Fruit fly (Drosophila melanogaster) whole organism, embryonic: ENCODE data around the gene Papss.

ENCODE experiments used
- Adf1 ChIP-seq: fragments of 200-800 bp; sonication (Bioruptor generic); IDR thresholded peaks from 2 replicates; pipeline ENCODE4 v1.3.6; 2022; ENCODE audit warnings: missing biosample characterization, missing genetic modification characterization
- B-H1 ChIP-seq: fragments of 200-800 bp; sonication (Bioruptor generic); IDR thresholded peaks from 3 replicates; pipeline ENCODE4 v1.3.6; 2022; ENCODE audit warnings: missing biosample characterization, missing genetic modification characterization
- CG13123 ChIP-seq: fragments of 200-800 bp; sonication (Bioruptor generic); optimal IDR thresholded peaks from 2 replicates; lab custom pipeline; 2016; ENCODE audit warnings: missing biosample characterization, missing genetic modification characterization
- CG13775 ChIP-seq: fragments of 200-800 bp; sonication (Bioruptor generic); optimal IDR thresholded peaks from 3 replicates; lab custom pipeline; 2017; ENCODE audit warnings: missing biosample characterization, mild to moderate bottlenecking, missing genetic modification characterization
- CG15479 ChIP-seq: fragments of 200-800 bp; sonication (Bioruptor generic); optimal IDR thresholded peaks from 3 replicates; lab custom pipeline; 2019; ENCODE audit warnings: missing biosample characterization, mild to moderate bottlenecking, missing genetic modification characterization, moderate library complexity
- CG16779 ChIP-seq: fragments of 200-800 bp; sonication (Bioruptor generic); IDR thresholded peaks from 2 replicates; pipeline ENCODE4 v1.3.6; 2022; ENCODE audit warnings: missing biosample characterization, missing genetic modification characterization
- CG18619 ChIP-seq: fragments of 200-800 bp; sonication (Bioruptor generic); optimal IDR thresholded peaks from 3 replicates; lab custom pipeline; 2017; ENCODE audit warnings: missing biosample characterization, mild to moderate bottlenecking, missing genetic modification characterization
- CG2712 ChIP-seq: fragments of 200-800 bp; optimal IDR thresholded peaks from 3 replicates; lab custom pipeline; 2019; ENCODE audit warnings: missing biosample characterization, mild to moderate bottlenecking, missing genetic modification characterization, moderate library complexity
- CG2875 ChIP-seq: fragments of 200-800 bp; sonication (Bioruptor generic); optimal IDR thresholded peaks from 2 replicates; lab custom pipeline; 2017; ENCODE audit warnings: missing biosample characterization, mild to moderate bottlenecking, missing genetic modification characterization, missing genetic modification reagents
- CG33557 ChIP-seq: fragments of 200-800 bp; sonication (Bioruptor generic); optimal IDR thresholded peaks from 2 replicates; lab custom pipeline; 2019; ENCODE audit warnings: missing biosample characterization, mild to moderate bottlenecking, missing genetic modification characterization, moderate library complexity
- CG6175 ChIP-seq: fragments of 200-800 bp; sonication (Bioruptor generic); IDR thresholded peaks from 3 replicates; pipeline ENCODE4 v1.3.6; 2022; ENCODE audit warnings: missing biosample characterization, missing genetic modification characterization
- CG6683 ChIP-seq: fragments of 200-800 bp; sonication (Bioruptor generic); optimal IDR thresholded peaks from 2 replicates; lab custom pipeline; 2017; ENCODE audit warnings: missing biosample characterization, mild to moderate bottlenecking, missing genetic modification characterization, missing genetic modification reagents
- CG7745 ChIP-seq: fragments of 200-800 bp; sonication (Bioruptor generic); optimal IDR thresholded peaks from 2 replicates; lab custom pipeline; 2018; ENCODE audit warnings: missing biosample characterization, mild to moderate bottlenecking, missing genetic modification characterization, moderate library complexity
- CG8359 ChIP-seq: fragments of 200-800 bp; sonication (Bioruptor generic); optimal IDR thresholded peaks from 2 replicates; lab custom pipeline; 2017; ENCODE audit warnings: missing biosample characterization, mild to moderate bottlenecking, missing genetic modification characterization, borderline replicate concordance
- CG8388 ChIP-seq: fragments of 200-800 bp; sonication (Bioruptor generic); optimal IDR thresholded peaks from 2 replicates; lab custom pipeline; 2019; ENCODE audit warnings: missing biosample characterization, mild to moderate bottlenecking, missing genetic modification characterization, moderate library complexity
- CG9215 ChIP-seq: fragments of 200-800 bp; sonication (Bioruptor generic); IDR thresholded peaks from 2 replicates; pipeline ENCODE4 v1.3.6; 2022; ENCODE audit warnings: missing biosample characterization, missing genetic modification characterization
- CG9876 ChIP-seq: fragments of 200-800 bp; sonication (Bioruptor generic); optimal IDR thresholded peaks from 2 replicates; lab custom pipeline; 2016; ENCODE audit warnings: missing biosample characterization, missing genetic modification characterization
- Deaf1 ChIP-seq: fragments of 200-800 bp; optimal IDR thresholded peaks from 3 replicates; lab custom pipeline; 2019; ENCODE audit warnings: missing biosample characterization, mild to moderate bottlenecking, missing genetic modification characterization, moderate library complexity
- Fer3 ChIP-seq: fragments of 200-800 bp; sonication (Bioruptor generic); optimal IDR thresholded peaks from 2 replicates; lab custom pipeline; 2018; ENCODE audit warnings: missing biosample characterization, mild to moderate bottlenecking, missing genetic modification characterization, moderate library complexity
- Gsc ChIP-seq: fragments of 200-800 bp; sonication (Bioruptor generic); IDR thresholded peaks from 2 replicates; pipeline ENCODE4 v1.3.6; 2022; ENCODE audit warnings: missing biosample characterization, missing genetic modification characterization
- HmgZ ChIP-seq: fragments of 200-800 bp; sonication (Bioruptor generic); optimal IDR thresholded peaks from 2 replicates; lab custom pipeline; 2018; ENCODE audit warnings: missing biosample characterization, mild to moderate bottlenecking, missing genetic modification characterization
- Hsf ChIP-seq: fragments of 200-800 bp; sonication (Bioruptor generic); optimal IDR thresholded peaks from 3 replicates; lab custom pipeline; 2016; ENCODE audit warnings: missing biosample characterization, missing genetic modification characterization
- Max ChIP-seq: fragments of 200-800 bp; sonication (Bioruptor generic); optimal IDR thresholded peaks from 2 replicates; lab custom pipeline; 2016; ENCODE audit warnings: missing biosample characterization, mild to moderate bottlenecking, missing genetic modification characterization
- Med ChIP-seq: fragments of 200-800 bp; sonication (Bioruptor generic); peaks from one replicate; lab custom pipeline; 2016; ENCODE audit warnings: missing biosample characterization, missing genetic modification characterization, mild to moderate bottlenecking, inconsistent platforms, moderate library complexity
- Ptx1 ChIP-seq: fragments of 200-800 bp; sonication (Bioruptor generic); IDR thresholded peaks from 2 replicates; pipeline ENCODE4 v1.3.6; 2022; ENCODE audit warnings: missing biosample characterization, missing genetic modification characterization
- Ravus ChIP-seq: fragments of 200-800 bp; sonication (Bioruptor generic); IDR thresholded peaks from 2 replicates; pipeline ENCODE4 v1.3.6; 2022; ENCODE audit warnings: missing biosample characterization, missing genetic modification characterization
- Sin3A ChIP-seq: fragments of >200 bp; optimal IDR thresholded peaks from 2 replicates; lab custom pipeline; 2018
- Stat92E ChIP-seq, 3 experiments: fragments of >200 bp in 2 of 3; fragments of 200-800 bp in 1 of 3; sonication (Bioruptor generic) in 1 of 3; optimal IDR thresholded peaks; 2 replicates each; lab custom pipeline; 2017 to 2019; ENCODE audit warnings: missing biosample characterization in 3 of 3, missing genetic modification characterization in 3 of 3, mild to moderate bottlenecking in 1 of 3, moderate library complexity in 1 of 3
- ato ChIP-seq: fragments of 200-800 bp; sonication (Bioruptor generic); IDR thresholded peaks from 2 replicates; pipeline ENCODE4 v1.3.6; 2022; ENCODE audit warnings: missing biosample characterization, missing genetic modification characterization; ENCODE audit not compliant: partially characterized antibody
- az2 ChIP-seq: fragments of 200-800 bp; sonication (Bioruptor generic); optimal IDR thresholded peaks from 3 replicates; lab custom pipeline; 2016; ENCODE audit warnings: missing biosample characterization, missing genetic modification characterization
- bcd ChIP-seq: fragments of 200-800 bp; sonication (Bioruptor generic); optimal IDR thresholded peaks from 2 replicates; lab custom pipeline; 2017; ENCODE audit warnings: missing biosample characterization, mild to moderate bottlenecking, missing genetic modification characterization
- cas ChIP-seq: fragments of 200-800 bp; sonication (Bioruptor generic); IDR thresholded peaks from 2 replicates; pipeline ENCODE4 v1.3.6; 2022; ENCODE audit warnings: missing biosample characterization, missing genetic modification characterization
- chn ChIP-seq: fragments of 200-800 bp; sonication (Bioruptor generic); optimal IDR thresholded peaks from 2 replicates; lab custom pipeline; 2016; ENCODE audit warnings: missing biosample characterization, missing genetic modification characterization
- dan ChIP-seq: fragments of 200-800 bp; sonication (Bioruptor generic); IDR thresholded peaks from 2 replicates; pipeline ENCODE4 v1.3.6; 2022; ENCODE audit warnings: missing biosample characterization, missing genetic modification characterization
- dmrt99B ChIP-seq: fragments of 200-800 bp; sonication (Bioruptor generic); optimal IDR thresholded peaks from 2 replicates; lab custom pipeline; 2018; ENCODE audit warnings: missing biosample characterization, mild to moderate bottlenecking, missing genetic modification characterization, moderate library complexity
- fd3F ChIP-seq: fragments of 200-800 bp; sonication (Bioruptor generic); optimal IDR thresholded peaks from 2 replicates; lab custom pipeline; 2018; ENCODE audit warnings: missing biosample characterization, mild to moderate bottlenecking, missing genetic modification characterization, moderate library complexity
- fu2 ChIP-seq: fragments of 200-800 bp; sonication (Bioruptor generic); optimal IDR thresholded peaks from 2 replicates; lab custom pipeline; 2016; ENCODE audit warnings: missing biosample characterization, missing genetic modification characterization
- gfzf ChIP-seq: fragments of 200-800 bp; sonication (Bioruptor generic); optimal IDR thresholded peaks from 2 replicates; lab custom pipeline; 2016; ENCODE audit warnings: missing biosample characterization, mild to moderate bottlenecking, missing genetic modification characterization, moderate library complexity
- hb ChIP-seq: fragments of 200-800 bp; sonication (Bioruptor generic); IDR thresholded peaks from 3 replicates; pipeline ENCODE4 v1.3.6; 2022; ENCODE audit warnings: missing biosample characterization, missing genetic modification characterization; ENCODE audit not compliant: partially characterized antibody
- jigr1 ChIP-seq: fragments of 200-800 bp; sonication (Bioruptor generic); IDR thresholded peaks from 3 replicates; pipeline ENCODE4 v1.3.6; 2022; ENCODE audit warnings: missing biosample characterization, missing genetic modification characterization
- ken ChIP-seq: fragments of 200-800 bp; sonication (Bioruptor generic); IDR thresholded peaks from 3 replicates; pipeline ENCODE4 v1.3.6; 2022; ENCODE audit warnings: missing biosample characterization, missing genetic modification characterization
- mam ChIP-seq: fragments of 200-800 bp; sonication (Bioruptor generic); optimal IDR thresholded peaks from 3 replicates; lab custom pipeline; 2016; ENCODE audit warnings: missing biosample characterization, missing genetic modification characterization
- pnt ChIP-seq: fragments of 200-800 bp; sonication (Bioruptor generic); optimal IDR thresholded peaks from 3 replicates; lab custom pipeline; 2016; ENCODE audit warnings: missing biosample characterization, missing genetic modification characterization
- psq ChIP-seq: fragments of 200-800 bp; sonication (Bioruptor generic); optimal IDR thresholded peaks from 2 replicates; lab custom pipeline; 2017; ENCODE audit warnings: missing biosample characterization, missing genetic modification characterization
- row ChIP-seq: fragments of 200-800 bp; sonication (Bioruptor generic); IDR thresholded peaks from 3 replicates; pipeline ENCODE4 v1.3.6; 2022; ENCODE audit warnings: missing biosample characterization, missing genetic modification characterization
- slp2 ChIP-seq: fragments of 200-800 bp; sonication (Bioruptor generic); optimal IDR thresholded peaks from 2 replicates; lab custom pipeline; 2016; ENCODE audit warnings: missing biosample characterization, missing genetic modification characterization
- tin ChIP-seq: fragments of 200-800 bp; sonication (Bioruptor generic); optimal IDR thresholded peaks from 3 replicates; lab custom pipeline; 2016; ENCODE audit warnings: missing biosample characterization, missing genetic modification characterization
- vvl ChIP-seq: fragments of 200-800 bp; sonication (Bioruptor generic); IDR thresholded peaks from 2 replicates; pipeline ENCODE4 v1.3.6; 2022; ENCODE audit warnings: missing biosample characterization, missing genetic modification characterization
- wdn ChIP-seq: fragments of 200-800 bp; sonication (Bioruptor generic); IDR thresholded peaks from 2 replicates; pipeline ENCODE4 v1.3.6; 2022; ENCODE audit warnings: missing biosample characterization, missing genetic modification characterization

The Papss gene

DNA sequence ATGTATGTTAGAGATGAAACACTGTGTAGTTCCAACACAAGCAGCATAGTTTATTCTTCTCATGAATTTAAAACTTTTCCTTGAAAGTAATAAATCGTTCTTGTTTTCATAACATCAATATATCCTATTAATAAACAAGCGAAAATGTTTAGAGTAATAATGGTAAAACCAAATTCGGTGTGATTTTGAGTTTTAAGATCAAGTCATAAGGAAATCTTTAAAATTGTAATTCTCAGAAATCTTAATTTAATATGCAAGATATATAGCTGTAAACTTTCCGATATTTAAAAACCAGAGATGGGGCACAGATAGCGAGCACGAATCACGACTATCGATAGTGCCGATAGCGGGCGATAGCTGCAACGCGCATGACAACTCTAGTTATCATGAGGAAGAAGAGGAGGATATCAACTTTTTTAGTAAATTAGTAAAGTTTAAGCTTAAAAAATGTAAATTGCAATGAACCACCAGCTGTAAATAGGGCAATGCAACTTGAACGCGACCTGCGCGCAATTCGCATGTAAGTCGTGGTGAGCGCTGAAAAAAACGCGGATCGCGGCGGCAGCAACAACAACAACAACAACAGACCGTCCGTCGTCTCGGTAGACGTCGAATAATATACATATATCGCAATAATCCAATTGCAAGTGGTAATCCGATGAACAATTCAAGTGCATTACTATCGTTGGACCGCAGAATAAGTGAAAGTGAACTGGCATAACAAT lies 27.1 kb upstream of the Papss start, which contains the start of the genes Fibp and Deaf1 (continued):
- TF ChIP-seq CG18619 (GFP tag; lab: Kevin White, UChicago), result peak; percentile 61
- TF ChIP-seq CG2712 (tag; lab: Kevin White, UChicago), result peak; percentile 81
- peak; percentile 68 for TF ChIP-seq bcd
- TF ChIP-seq CG6683 (GFP tag; lab: Kevin White, UChicago), result peak; percentile 16
- TF ChIP-seq Gsc (GFP tag; lab: Robert Waterston, UW), result 0 out of 2 replicates have a peak, but pooled peaks have one; percentile 6
- TF ChIP-seq chn (GFP tag; lab: Kevin White, UChicago), result peak; percentile 87
- TF ChIP-seq CG13775 (GFP tag; lab: Kevin White, UChicago), result peak; percentile 85
- TF ChIP-seq jigr1 (GFP tag; lab: Robert Waterston, UW), result 0 out of 3 replicates have a peak, but pooled peaks have one; percentile 47
- TF ChIP-seq Fer3 (tag; lab: Kevin White, UChicago), result peak; percentile 74
- TF ChIP-seq dmrt99B, result no peak
- TF ChIP-seq fu2, result peak; percentile 88
- peak; percentile 99 for TF ChIP-seq hb
- peak; percentile 47; the same call in 1 of the 3 replicates for TF ChIP-seq ken
- peak; percentile 68 for TF ChIP-seq Sin3A (lab: Kevin White, UChicago)
- peak; percentile 72 for TF ChIP-seq CG33557 (GFP tag; lab: Kevin White, UChicago)
- peak; percentile 26 for TF ChIP-seq CG2875
- 0 out of 2 replicates have a peak, but pooled peaks have one; percentile 37 for TF ChIP-seq wdn (GFP tag; lab: Robert Waterston, UW)
- TF ChIP-seq az2, result peak; percentile 77
- peak; percentile 80 for TF ChIP-seq pnt
- TF ChIP-seq CG9215 (GFP tag; lab: Robert Waterston, UW), result peak; percentile 75
- TF ChIP-seq CG7745, result no peak
- peak; percentile 82 for TF ChIP-seq CG9876 (GFP tag; lab: Kevin White, UChicago)
- TF ChIP-seq mam (GFP tag; lab: Kevin White, UChicago), result peak; percentile 90
- TF ChIP-seq fd3F (GFP tag; lab: Kevin White, UChicago), result peak; percentile 65
- peak; percentile 70 for TF ChIP-seq Ptx1 (GFP tag; lab: Robert Waterston, UW)
- peak; percentile 94 for TF ChIP-seq Med
- peak; percentile 95 for TF ChIP-seq row (GFP tag; lab: Robert Waterston, UW)
- peak; percentile 57; the same call in 1 of the 2 replicates for TF ChIP-seq vvl (GFP tag; lab: Robert Waterston, UW)
- no peak for TF ChIP-seq dan
- peak; percentile 68 for TF ChIP-seq gfzf (GFP tag; lab: Kevin White, UChicago)
- peak; percentile 67 for TF ChIP-seq HmgZ (tag; lab: Kevin White, UChicago)
- TF ChIP-seq Ravus (GFP tag; lab: Robert Waterston, UW), result no peak; the same call in 1 of the 2 replicates
- TF ChIP-seq Stat92E (GFP tag; optimal IDR thresholded peaks at IDR 0.05; lab: Kevin White, UChicago), result peak in 1 of 3 experiments; percentile 7
- TF ChIP-seq tin (GFP tag; lab: Kevin White, UChicago), result peak; percentile 71
- TF ChIP-seq cas, result peak; percentile 32; the same call in 1 of the 2 replicates
- TF ChIP-seq ato (GFP tag; lab: Robert Waterston, UW), result peak; percentile 95
- no peak; the same call in 1 of the 3 replicates for TF ChIP-seq B-H1 (GFP tag; lab: Robert Waterston, UW)
- no peak for TF ChIP-seq CG16779 (GFP tag; lab: Robert Waterston, UW)
- peak; percentile 5 for TF ChIP-seq CG8359 (GFP tag; lab: Kevin White, UChicago)
- peak; percentile 42; the same call in 1 of the 3 replicates for TF ChIP-seq CG6175 (GFP tag; lab: Robert Waterston, UW)
- TF ChIP-seq Hsf, result peak; percentile 82
- TF ChIP-seq CG8388 (GFP tag; lab: Kevin White, UChicago), result peak; percentile 33
- TF ChIP-seq psq (GFP tag; lab: Kevin White, UChicago), result peak; percentile 39
- peak; percentile 57 for TF ChIP-seq Max
- peak; percentile 63 for TF ChIP-seq CG13123 (GFP tag; lab: Kevin White, UChicago)
- no peak for TF ChIP-seq CG15479 (GFP tag; lab: Kevin White, UChicago)
- TF ChIP-seq Deaf1, result peak; percentile 70
- no peak; the same call in 1 of the 2 replicates for TF ChIP-seq Adf1 (GFP tag; lab: Robert Waterston, UW)
- peak; percentile 51 for TF ChIP-seq slp2 (GFP tag; lab: Kevin White, UChicago)
